Fruit fly (Drosophila melanogaster): Measurements from ENCODE around the gene CG14961.
A peak's percentile ranks its signal among the peaks of the same experiment; 100 is the strongest.

CG14961 gene

DNA sequence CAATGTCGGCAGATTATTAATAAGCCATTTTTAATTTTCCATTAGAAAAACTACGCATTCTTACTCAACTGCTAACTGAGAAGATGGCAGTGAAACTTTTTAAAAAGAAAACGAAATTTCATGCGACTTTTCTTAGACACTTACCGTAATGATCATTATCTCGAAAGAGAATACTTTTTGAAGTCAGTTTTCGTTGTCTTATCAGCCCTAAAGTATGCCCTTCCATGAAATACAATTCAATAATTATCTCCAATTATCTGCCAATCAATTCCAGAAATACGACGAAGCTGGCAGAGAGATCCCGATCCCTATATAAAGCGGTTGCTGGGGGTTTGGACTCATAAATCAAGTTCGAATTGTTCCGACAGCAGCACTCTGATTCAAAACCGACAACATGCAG is 13.4 kb upstream of the CG14961 start, which contains the start of gene Drsl5:
TSS of gene Drsl5 (plus strand) at position 341 of the 400 bp plus-strand sequence.
- peak; percentile 24 for TF ChIP-seq Myc (optimal IDR thresholded peaks at IDR 0.05)
- TF ChIP-seq usp (GFP tag; optimal IDR thresholded peaks at IDR 0.05), result no peak
- TF ChIP-seq Dfd (GFP tag; optimal IDR thresholded peaks at IDR 0.05), result no peak

DNA sequence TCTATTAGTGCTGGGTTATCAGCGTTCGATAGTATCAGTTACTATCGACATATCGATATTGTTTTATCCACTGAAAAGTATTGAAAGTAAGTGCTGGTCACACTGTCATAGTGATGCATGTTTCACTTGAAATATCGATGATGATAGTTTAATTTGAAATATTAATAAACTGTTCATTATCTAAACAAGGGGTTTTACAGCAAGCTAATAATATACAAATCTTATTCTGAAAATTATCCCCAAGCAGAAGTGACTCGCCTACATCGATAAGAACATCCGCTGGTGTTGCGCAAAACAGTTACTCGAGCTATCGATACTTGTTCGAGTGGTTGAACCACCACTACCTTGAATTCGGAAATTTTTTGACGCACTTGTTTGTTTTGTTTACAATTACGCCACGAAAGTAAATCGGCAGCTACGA is 10.6 kb upstream of the CG14961 start, which contains the start of the genes PIG-C, CG12016 and Dpm2:
TSS of gene PIG-C (minus strand) at position 10 of the 421 bp plus-strand sequence.
TSS of gene CG12016 (plus strand) at position 333 of the 421 bp plus-strand sequence.
TSS of gene Dpm2 (plus strand) at position 333 of the 421 bp plus-strand sequence.
- TF ChIP-seq CG9705 (GFP tag; optimal IDR thresholded peaks at IDR 0.05) (peak; percentile 64), Hr78 (GFP tag; optimal IDR thresholded peaks at IDR 0.05) (no peak), OdsH (GFP tag; optimal IDR thresholded peaks at IDR 0.05) (peak; percentile 61), Dfd (GFP tag; optimal IDR thresholded peaks at IDR 0.05) (no peak), lola (GFP tag; optimal IDR thresholded peaks at IDR 0.05) (no peak), Vsx2 (GFP tag; optimal IDR thresholded peaks at IDR 0.05; ENCODE audit: partially characterized antibody) (no peak), psq (GFP tag; optimal IDR thresholded peaks at IDR 0.05) (peak; percentile 47), Rel (GFP tag; optimal IDR thresholded peaks at IDR 0.05) (no peak), Rel (tag; optimal IDR thresholded peaks at IDR 0.05) (peak; percentile 63), h (GFP tag; optimal IDR thresholded peaks at IDR 0.05) (no peak), Sp1 (GFP tag; optimal IDR thresholded peaks at IDR 0.05) (peak; percentile 61), Myc (optimal IDR thresholded peaks at IDR 0.05) (peak; percentile 52), Dif (GFP tag; optimal IDR thresholded peaks at IDR 0.05; ENCODE audit: partially characterized antibody) (no peak), CrebA (GFP tag; optimal IDR thresholded peaks at IDR 0.05; ENCODE audit: borderline replicate concordance) (no peak), pan (optimal IDR thresholded peaks at IDR 0.05) (no peak), Jra (GFP tag; optimal IDR thresholded peaks at IDR 0.05) (peak; percentile 84), dl (GFP tag; optimal IDR thresholded peaks at IDR 0.05; ENCODE audit: insufficient read depth in 1 of 2, partially characterized antibody in 2 of 2) (no peak), Abd-B (GFP tag; optimal IDR thresholded peaks at IDR 0.05) (no peak), brk (GFP tag; optimal IDR thresholded peaks at IDR 0.05) (no peak), br (GFP tag; optimal IDR thresholded peaks at IDR 0.05) (peak; percentile 74), CG32264 (GFP tag; optimal IDR thresholded peaks at IDR 0.05) (peak; percentile 53), GATAd (GFP tag; optimal IDR thresholded peaks at IDR 0.05) (no peak), fru (GFP tag; optimal IDR thresholded peaks at IDR 0.05) (peak; percentile 76), ey (GFP tag; optimal IDR thresholded peaks at IDR 0.05) (peak; percentile 70), jim (GFP tag; optimal IDR thresholded peaks at IDR 0.05) (no peak), Hr83 (GFP tag; optimal IDR thresholded peaks at IDR 0.05; ENCODE audit: poor library complexity, severe bottlenecking) (peak; percentile 18), rgr (GFP tag; optimal IDR thresholded peaks at IDR 0.05) (peak; percentile 77), tai (GFP tag; optimal IDR thresholded peaks at IDR 0.05) (no peak), foxo (GFP tag; optimal IDR thresholded peaks at IDR 0.05) (peak in 1 of 2 experiments; percentile 80), dmrt93B (GFP tag; optimal IDR thresholded peaks at IDR 0.05) (no peak), sage (GFP tag; optimal IDR thresholded peaks at IDR 0.05) (no peak), woc (GFP tag; optimal IDR thresholded peaks at IDR 0.05) (peak; percentile 94), dsf (GFP tag; optimal IDR thresholded peaks at IDR 0.05; ENCODE audit: borderline replicate concordance) (peak; percentile 27), Mio (GFP tag; optimal IDR thresholded peaks at IDR 0.05) (peak; percentile 1), N (GFP tag; optimal IDR thresholded peaks at IDR 0.05) (no peak), usp (GFP tag; optimal IDR thresholded peaks at IDR 0.05) (no peak), Hnf4 (GFP tag; optimal IDR thresholded peaks at IDR 0.05) (peak; percentile 84), HLH106 (tag; optimal IDR thresholded peaks at IDR 0.05) (peak; percentile 77), sv (GFP tag; optimal IDR thresholded peaks at IDR 0.05) (peak; percentile 59)

Data from whole organism, wandering third instar larva.